Worm (Caenorhabditis elegans) whole organism, late embryonic: Measurements from ENCODE around the gene kcnl-1.

Experiments used
- C08G9.2 ChIP-seq: sonication (generic microtip); optimal IDR thresholded peaks from 2 replicates; lab custom pipeline; 2016; ENCODE audit warnings: mild to moderate bottlenecking, missing genetic modification characterization, moderate library complexity, missing compliant biosample characterization
- C38D4.7 ChIP-seq: fragments of 200-800 bp; sonication (Bioruptor generic); optimal IDR thresholded peaks from 2 replicates; lab custom pipeline; 2018; ENCODE audit warnings: mild to moderate bottlenecking, missing genetic modification characterization, moderate library complexity, missing compliant biosample characterization
- F13H6.1 ChIP-seq: sonication (generic microtip); optimal IDR thresholded peaks from 2 replicates; lab custom pipeline; 2016; ENCODE audit warnings: missing genetic modification characterization, missing compliant biosample characterization
- K09A11.1 ChIP-seq: sonication (generic microtip); optimal IDR thresholded peaks from 2 replicates; lab custom pipeline; 2017; ENCODE audit warnings: antibody characterized with exemption, mild to moderate bottlenecking, missing genetic modification characterization, missing compliant biosample characterization; ENCODE audit not compliant: insufficient read depth
- T23F11.4 ChIP-seq: fragments of 200-800 bp; sonication (Bioruptor generic); optimal IDR thresholded peaks from 2 replicates; lab custom pipeline; 2018; ENCODE audit warnings: mild to moderate bottlenecking, missing genetic modification characterization, missing compliant biosample characterization
- ahr-1 ChIP-seq: sonication (generic microtip); optimal IDR thresholded peaks from 2 replicates; lab custom pipeline; 2016; ENCODE audit warnings: missing genetic modification characterization, missing compliant biosample characterization
- ama-1 ChIP-seq: fragments of 150-350 bp; optimal IDR thresholded peaks from 2 replicates; lab custom pipeline; 2014
- ceh-19 ChIP-seq: fragments of 200-800 bp; sonication (Bioruptor generic); optimal IDR thresholded peaks from 2 replicates; lab custom pipeline; 2018; ENCODE audit warnings: mild to moderate bottlenecking, missing genetic modification characterization, missing compliant biosample characterization
- ceh-2 ChIP-seq: sonication (generic microtip); optimal IDR thresholded peaks from 2 replicates; lab custom pipeline; 2016; ENCODE audit warnings: missing genotype, missing genetic modification characterization, missing compliant biosample characterization
- ceh-24 ChIP-seq: sonication (generic microtip); optimal IDR thresholded peaks from 2 replicates; lab custom pipeline; 2016; ENCODE audit warnings: mild to moderate bottlenecking, missing genetic modification characterization, missing compliant biosample characterization
- ceh-48 ChIP-seq: sonication (generic microtip); optimal IDR thresholded peaks from 2 replicates; lab custom pipeline; 2016; ENCODE audit warnings: missing genetic modification characterization, inconsistent platforms, missing compliant biosample characterization
- ceh-9 ChIP-seq: sonication (generic microtip); optimal IDR thresholded peaks from 2 replicates; lab custom pipeline; 2016; ENCODE audit warnings: mild to moderate bottlenecking, missing genetic modification characterization, inconsistent platforms, missing compliant biosample characterization
- dmd-4 ChIP-seq: sonication (generic microtip); optimal IDR thresholded peaks from 2 replicates; lab custom pipeline; 2016; ENCODE audit warnings: borderline replicate concordance, missing genetic modification characterization, missing compliant biosample characterization
- dve-1 ChIP-seq: sonication (generic microtip); optimal IDR thresholded peaks from 2 replicates; lab custom pipeline; 2017; ENCODE audit warnings: antibody characterized with exemption, mild to moderate bottlenecking, missing genetic modification characterization, missing compliant biosample characterization
- elt-2 ChIP-seq: sonication (generic microtip); optimal IDR thresholded peaks from 2 replicates; lab custom pipeline; 2016; ENCODE audit warnings: missing genetic modification reagents, missing genetic modification characterization, missing compliant biosample characterization
- elt-4 ChIP-seq: sonication (generic microtip); optimal IDR thresholded peaks from 2 replicates; lab custom pipeline; 2016; ENCODE audit warnings: missing genetic modification characterization, missing compliant biosample characterization
- fax-1 ChIP-seq: sonication (generic microtip); optimal IDR thresholded peaks from 2 replicates; lab custom pipeline; 2016; ENCODE audit warnings: missing genotype, missing genetic modification characterization, missing compliant biosample characterization
- fkh-6 ChIP-seq: sonication (generic microtip); optimal IDR thresholded peaks from 2 replicates; lab custom pipeline; 2016; ENCODE audit warnings: missing genetic modification characterization, missing compliant biosample characterization
- gmeb-2 ChIP-seq: sonication (generic microtip); optimal IDR thresholded peaks from 2 replicates; lab custom pipeline; 2016; ENCODE audit warnings: missing genetic modification characterization, inconsistent platforms, missing compliant biosample characterization
- hlh-13 ChIP-seq: fragments of 200-800 bp; sonication (Bioruptor generic); optimal IDR thresholded peaks from 2 replicates; lab custom pipeline; 2018; ENCODE audit warnings: mild to moderate bottlenecking, missing genetic modification characterization, missing compliant biosample characterization
- hlh-15 ChIP-seq: sonication (generic microtip); optimal IDR thresholded peaks from 2 replicates; lab custom pipeline; 2016; ENCODE audit warnings: missing genetic modification characterization, missing compliant biosample characterization
- hlh-30 ChIP-seq: sonication (generic microtip); optimal IDR thresholded peaks from 2 replicates; lab custom pipeline; 2017; ENCODE audit warnings: antibody characterized with exemption, missing genetic modification characterization, missing compliant biosample characterization; ENCODE audit not compliant: insufficient read depth
- hlh-6 ChIP-seq: sonication (generic microtip); optimal IDR thresholded peaks from 2 replicates; lab custom pipeline; 2016; ENCODE audit warnings: missing genotype, missing genetic modification characterization, missing compliant biosample characterization
- lim-6 ChIP-seq: sonication (generic microtip); optimal IDR thresholded peaks from 2 replicates; lab custom pipeline; 2016; ENCODE audit warnings: missing genetic modification characterization, missing compliant biosample characterization
- madf-2 ChIP-seq: sonication (generic microtip); optimal IDR thresholded peaks from 2 replicates; lab custom pipeline; 2017; ENCODE audit warnings: missing genetic modification characterization, missing compliant biosample characterization
- nhr-232 ChIP-seq: sonication (generic microtip); optimal IDR thresholded peaks from 2 replicates; lab custom pipeline; 2016; ENCODE audit warnings: missing genetic modification characterization, missing compliant biosample characterization
- odd-2 ChIP-seq: sonication (generic microtip); optimal IDR thresholded peaks from 2 replicates; lab custom pipeline; 2017; ENCODE audit warnings: antibody characterized with exemption, mild to moderate bottlenecking, missing genetic modification characterization, missing compliant biosample characterization
- pag-3 ChIP-seq: sonication (generic microtip); optimal IDR thresholded peaks from 2 replicates; lab custom pipeline; 2016; ENCODE audit warnings: missing compliant biosample characterization, missing genetic modification characterization, borderline replicate concordance
- pat-9 ChIP-seq: fragments of 200-800 bp; sonication (Bioruptor generic); optimal IDR thresholded peaks from 2 replicates; lab custom pipeline; 2018; ENCODE audit warnings: mild to moderate bottlenecking, missing genetic modification characterization, moderate library complexity, missing compliant biosample characterization
- pax-1 ChIP-seq: fragments of 150-350 bp; optimal IDR thresholded peaks from 2 replicates; lab custom pipeline; 2014; ENCODE audit warnings: missing biosample characterization, missing genetic modification characterization
- sdc-2 ChIP-seq: sonication (generic microtip); optimal IDR thresholded peaks from 2 replicates; lab custom pipeline; 2016; ENCODE audit warnings: missing genotype, missing genetic modification characterization, missing compliant biosample characterization
- sox-4 ChIP-seq: sonication (generic microtip); optimal IDR thresholded peaks from 2 replicates; lab custom pipeline; 2017; ENCODE audit warnings: mild to moderate bottlenecking, missing genetic modification characterization, inconsistent platforms, missing compliant biosample characterization
- tbx-7 ChIP-seq: sonication (generic microtip); optimal IDR thresholded peaks from 2 replicates; lab custom pipeline; 2016; ENCODE audit warnings: missing genotype, missing genetic modification characterization, missing compliant biosample characterization
- unc-3 ChIP-seq, 2 experiments: fragments of 200-800 bp in 1 of 2; sonication (Bioruptor generic) in 1 of 2; sonication (generic microtip) in 1 of 2; conservative IDR thresholded peaks in 1 of 2; optimal IDR thresholded peaks in 1 of 2; 2 replicates each; pipeline versions ENCODE4 v1.3.6 to Lab custom; 2016 to 2022; ENCODE audit warnings: missing compliant biosample characterization in 2 of 2, missing genetic modification characterization in 2 of 2, missing genetic modification reagents in 1 of 2
- unc-42 ChIP-seq: sonication (generic microtip); optimal IDR thresholded peaks from 2 replicates; lab custom pipeline; 2016; ENCODE audit warnings: missing genotype, missing genetic modification characterization, missing compliant biosample characterization
- unc-55 ChIP-seq: sonication (generic microtip); optimal IDR thresholded peaks from 2 replicates; lab custom pipeline; 2017; ENCODE audit warnings: missing biosample characterization, missing genetic modification reagents, missing genetic modification characterization
- ztf-16 ChIP-seq: sonication (generic microtip); optimal IDR thresholded peaks from 2 replicates; lab custom pipeline; 2017; ENCODE audit warnings: missing genetic modification characterization, missing compliant biosample characterization

Gene kcnl-1

ce11 chrV:19579509-19579908 is 14.3 kb downstream of the kcnl-1 start:
- TF ChIP-seq ahr-1 (tag; lab: Kevin White, UChicago), result no peak
- no peak for TF ChIP-seq ceh-19 (GFP tag; lab: Kevin White, UChicago)
- TF ChIP-seq ceh-9, result no peak
- no peak for TF ChIP-seq T23F11.4 (GFP tag; lab: Kevin White, UChicago)
- no peak for TF ChIP-seq gmeb-2 (tag; lab: Kevin White, UChicago)
- TF ChIP-seq fax-1 (tag; lab: Kevin White, UChicago), result no peak

DNA sequence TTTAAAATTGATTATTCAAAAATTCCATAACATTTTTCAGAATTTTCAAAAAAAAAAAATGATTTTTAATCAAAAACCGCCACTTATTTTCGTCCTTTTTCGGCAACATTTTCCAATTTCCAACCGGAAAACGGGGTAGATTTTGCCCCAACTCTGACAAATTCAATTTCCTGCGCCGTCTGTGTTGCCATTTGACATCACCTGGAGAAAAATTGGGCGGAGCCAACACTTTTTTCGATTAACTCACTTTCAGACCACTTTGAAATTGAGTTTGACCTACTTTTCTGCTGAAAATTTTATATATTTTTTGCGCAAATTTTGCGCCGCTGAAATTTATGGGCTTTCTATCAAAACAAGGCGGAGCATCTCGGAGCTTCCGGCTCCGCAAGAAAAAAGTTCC is 17.1 kb downstream of the kcnl-1 start:
- TF ChIP-seq ceh-19 (GFP tag; lab: Kevin White, UChicago) (no peak), dve-1 (no peak), ceh-24 (tag; lab: Kevin White, UChicago) (no peak), unc-42 (tag; lab: Kevin White, UChicago) (no peak), nhr-232 (tag; lab: Kevin White, UChicago) (no peak), hlh-30 (tag; lab: Kevin White, UChicago) (no peak), lim-6 (tag; lab: Kevin White, UChicago) (no peak), ztf-16 (tag; lab: Kevin White, UChicago) (no peak), K09A11.1 (tag; lab: Kevin White, UChicago) (no peak), dmd-4 (tag; lab: Kevin White, UChicago) (no peak), hlh-13 (GFP tag; lab: Kevin White, UChicago) (no peak), hlh-6 (tag; lab: Kevin White, UChicago) (no peak), ceh-48 (tag; lab: Kevin White, UChicago) (no peak), pax-1 (no peak), fax-1 (tag; lab: Kevin White, UChicago) (no peak), ama-1 (lab: Kevin White, UChicago) (no peak), unc-3 (GFP tag; conservative IDR thresholded peaks at IDR 0.05; lab: Robert Waterston, UW) (no peak), unc-3 (tag; optimal IDR thresholded peaks at IDR 0.05; lab: Kevin White, UChicago) (no peak), gmeb-2 (tag; lab: Kevin White, UChicago) (no peak), tbx-7 (tag; lab: Kevin White, UChicago) (no peak), pat-9 (tag; lab: Kevin White, UChicago) (no peak)
- TF ChIP-seq, all 69 proteins: peak for 0

ce11 chrV:19590826-19591225 is 25.6 kb downstream of the kcnl-1 start:
- TF ChIP-seq lim-6 (tag; lab: Kevin White, UChicago) (no peak), C38D4.7 (GFP tag; lab: Kevin White, UChicago) (no peak), hlh-6 (tag; lab: Kevin White, UChicago) (peak; percentile 8), pax-1 (no peak), hlh-30 (tag; lab: Kevin White, UChicago) (no peak), hlh-15 (tag; lab: Kevin White, UChicago) (no peak), elt-4 (tag; lab: Kevin White, UChicago) (peak; percentile 79), K09A11.1 (tag; lab: Kevin White, UChicago) (no peak), T23F11.4 (GFP tag; lab: Kevin White, UChicago) (no peak)

DNA sequence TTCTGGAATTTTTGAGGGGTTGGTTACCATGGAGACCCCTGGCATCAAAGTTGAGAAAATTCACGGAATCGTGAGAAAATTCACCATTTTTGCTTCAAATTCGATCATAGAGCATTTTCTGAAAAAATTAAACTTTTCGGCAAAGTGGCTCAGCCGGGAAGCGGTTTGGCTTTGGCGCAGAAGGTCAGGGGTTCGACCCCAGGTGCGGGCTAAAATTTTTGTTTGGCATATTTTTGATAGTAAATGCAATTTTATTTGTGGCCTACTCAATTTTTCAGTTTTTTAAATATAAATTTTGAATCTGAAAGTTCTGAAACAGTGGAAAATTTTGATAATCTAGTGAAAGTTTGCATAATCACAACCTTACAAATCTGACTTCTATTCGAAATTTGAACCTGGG is 33.9 kb downstream of the kcnl-1 start:
- no peak for TF ChIP-seq F13H6.1 (tag; lab: Kevin White, UChicago)

DNA sequence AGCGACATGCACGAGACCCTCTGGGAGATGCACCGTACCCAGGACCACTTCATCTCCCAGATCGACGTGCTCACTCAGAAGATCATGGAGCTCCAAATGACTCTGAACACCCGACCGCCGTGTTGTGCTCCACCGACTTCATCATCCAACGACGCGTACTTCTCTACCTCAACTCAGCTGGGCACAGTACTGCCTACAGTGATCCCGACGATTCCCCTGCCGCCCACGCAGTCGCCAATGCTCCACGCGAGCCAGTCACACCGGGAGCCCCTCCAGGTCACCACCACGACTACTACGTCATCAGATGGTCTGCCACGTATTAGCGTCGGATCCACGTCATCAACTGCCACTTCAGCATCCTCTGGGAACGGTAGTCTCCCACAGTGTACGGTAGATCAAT is 40.2 kb downstream of the kcnl-1 start:
- TF ChIP-seq elt-4 (tag; lab: Kevin White, UChicago) (no peak), F13H6.1 (tag; lab: Kevin White, UChicago) (no peak), unc-42 (tag; lab: Kevin White, UChicago) (no peak), pat-9 (tag; lab: Kevin White, UChicago) (no peak), unc-55 (no peak), C08G9.2 (no peak), pag-3 (tag; lab: Kevin White, UChicago) (no peak), sox-4 (tag; lab: Kevin White, UChicago) (no peak), sdc-2 (tag; lab: Kevin White, UChicago) (no peak), elt-2 (tag; lab: Kevin White, UChicago) (no peak), odd-2 (tag; lab: Kevin White, UChicago) (no peak), dve-1 (no peak), fkh-6 (tag; lab: Kevin White, UChicago) (no peak), ceh-2 (tag; lab: Kevin White, UChicago) (no peak), ceh-24 (tag; lab: Kevin White, UChicago) (no peak), madf-2 (tag; lab: Kevin White, UChicago) (no peak), fax-1 (tag; lab: Kevin White, UChicago) (no peak), pax-1 (no peak), gmeb-2 (tag; lab: Kevin White, UChicago) (no peak)
